Worm (Caenorhabditis elegans): ENCODE measurements around the gene D2045.9.

D2045.9 gene

DNA sequence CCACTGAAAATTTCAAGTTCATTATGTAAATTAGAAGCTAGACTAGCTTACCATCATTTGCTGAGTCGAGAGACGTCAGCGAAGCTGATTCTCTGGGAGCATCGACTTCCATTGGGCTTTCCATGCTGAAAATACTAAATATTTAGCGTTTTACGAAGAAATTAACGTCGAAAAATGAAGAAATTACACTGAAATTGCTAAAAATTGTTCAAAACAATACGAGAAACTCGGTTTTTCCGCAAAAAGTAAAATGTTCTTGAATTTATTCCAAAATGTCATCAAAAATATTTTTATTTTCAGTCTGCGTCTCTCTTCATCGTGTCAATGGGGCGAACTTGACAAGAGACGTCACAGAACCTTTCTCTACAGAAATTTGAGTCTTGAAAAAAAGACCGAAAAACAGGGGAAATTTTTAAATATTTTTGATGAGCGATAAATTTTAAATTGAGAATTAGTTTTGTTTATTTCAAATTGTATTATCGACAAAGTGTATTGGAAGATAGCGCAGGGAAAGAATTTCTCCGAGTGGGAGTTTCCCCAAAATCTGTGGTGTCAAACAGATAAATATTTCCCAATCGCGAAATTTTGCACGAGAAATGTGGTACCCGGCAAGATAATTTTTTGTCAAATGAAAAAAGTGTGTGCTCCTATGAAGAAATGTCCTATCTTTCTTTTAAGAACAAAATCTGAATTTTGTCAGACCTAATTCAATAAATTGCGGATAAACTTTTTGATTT is 14.4 kb upstream of the D2045.9 start, which contains the start of gene ecps-1 (continued):
- no peak for TF ChIP-seq snpc-4 (tag; optimal IDR thresholded peaks at IDR 0.05)
- no peak for TF ChIP-seq F10B5.3 (tag; optimal IDR thresholded peaks at IDR 0.05)
- TF ChIP-seq hmg-1.1 (GFP tag; IDR thresholded peaks at IDR 0.05): peak; percentile 75
- TF ChIP-seq spr-3 (GFP tag; optimal IDR thresholded peaks at IDR 0.05): no peak
- TF ChIP-seq mdl-1 (tag; optimal IDR thresholded peaks at IDR 0.05): peak; percentile 61 to 75
- TF ChIP-seq lim-7 (GFP tag; IDR thresholded peaks at IDR 0.05): no peak
- peak; percentile 79 for TF ChIP-seq dmd-6 (GFP tag; IDR thresholded peaks at IDR 0.05)
- no peak for TF ChIP-seq F26F4.8 (GFP tag; conservative IDR thresholded peaks at IDR 0.05)
- peak; percentile 64 for TF ChIP-seq mdt-29 (GFP tag; IDR thresholded peaks at IDR 0.05)
- no peak for TF ChIP-seq zag-1 (tag; optimal IDR thresholded peaks at IDR 0.05)
- TF ChIP-seq daf-19 (GFP tag; conservative IDR thresholded peaks at IDR 0.05): no peak
- peak; percentile 74 for TF ChIP-seq mxl-3 (GFP tag; optimal IDR thresholded peaks at IDR 0.05)
- TF ChIP-seq aha-1 (tag): peak; percentile 94
- TF ChIP-seq lsy-2 (tag; optimal IDR thresholded peaks at IDR 0.05): peak; percentile 55 to 94

DNA sequence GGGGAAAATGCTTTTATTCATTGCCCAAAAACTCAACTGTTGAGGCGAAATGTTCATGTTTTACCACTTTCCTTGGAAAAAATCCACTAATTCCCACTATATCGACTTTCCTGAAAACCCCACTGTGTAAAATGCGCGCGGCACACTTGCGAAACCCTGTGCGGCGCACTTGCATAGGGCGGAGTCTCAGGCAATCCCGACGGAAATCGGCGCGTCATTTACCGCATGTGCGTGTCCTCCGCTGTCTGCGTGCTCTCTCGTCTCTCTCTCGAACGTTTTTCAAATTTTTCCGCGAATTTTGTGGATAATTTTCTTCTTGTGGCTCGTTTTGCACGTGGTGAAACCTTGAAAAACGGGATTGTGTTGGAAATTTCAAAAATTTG is 13.9 kb upstream of the D2045.9 start, which contains the start of gene atx-2:
Gene atx-2 (plus strand): TSS at position 226 of the 383 bp plus-strand sequence.
- TF ChIP-seq unc-130 (GFP tag; optimal IDR thresholded peaks at IDR 0.05): peak; percentile 92
- TF ChIP-seq lin-29 (GFP tag; IDR thresholded peaks at IDR 0.05): peak; percentile 84
- TF ChIP-seq jun-1 (tag; optimal IDR thresholded peaks at IDR 0.05): peak; percentile 9
- TF ChIP-seq set-16 (GFP tag; IDR thresholded peaks at IDR 0.05): peak; percentile 84
- TF ChIP-seq nhr-77 (tag; optimal IDR thresholded peaks at IDR 0.05): no peak
- no peak for TF ChIP-seq nhr-237 (tag; optimal IDR thresholded peaks at IDR 0.05)
- peak; percentile 91 for TF ChIP-seq php-3 (GFP tag; IDR thresholded peaks at IDR 0.05)
- no peak for TF ChIP-seq daf-8 (GFP tag; IDR thresholded peaks at IDR 0.05)
- peak; percentile 54 for TF ChIP-seq gei-8 (GFP tag; optimal IDR thresholded peaks at IDR 0.05)
- TF ChIP-seq dmd-9 (GFP tag; IDR thresholded peaks at IDR 0.05): peak; percentile 90
- no peak for TF ChIP-seq lin-39 (tag; optimal IDR thresholded peaks at IDR 0.05)
- peak; percentile 31 for TF ChIP-seq fkh-10 (GFP tag; optimal IDR thresholded peaks at IDR 0.05)
- peak; percentile 88 for TF ChIP-seq nhr-42 (GFP tag; IDR thresholded peaks at IDR 0.05)
- TF ChIP-seq lim-7 (GFP tag; IDR thresholded peaks at IDR 0.05): peak; percentile 78
- TF ChIP-seq nhr-28 (tag; optimal IDR thresholded peaks at IDR 0.05): peak; percentile 23
- TF ChIP-seq nhr-11 (tag; optimal IDR thresholded peaks at IDR 0.05): peak; percentile 56
- peak; percentile 86 for TF ChIP-seq mdt-29 (GFP tag; IDR thresholded peaks at IDR 0.05)
- TF ChIP-seq nhr-41 (GFP tag; IDR thresholded peaks at IDR 0.05): peak; percentile 92
- peak; percentile 13 to 78 for TF ChIP-seq daf-16 (GFP tag; optimal IDR thresholded peaks at IDR 0.05)
- peak; percentile 35 for TF ChIP-seq daf-16 (tag; optimal IDR thresholded peaks at IDR 0.05)
- peak; percentile 40 for TF ChIP-seq skn-1 (tag; optimal IDR thresholded peaks at IDR 0.05)
- TF ChIP-seq nhr-25 (tag; optimal IDR thresholded peaks at IDR 0.05; ENCODE audit: borderline replicate concordance, insufficient read depth): no peak
- peak; percentile 99 for TF ChIP-seq madf-9 (GFP tag; conservative IDR thresholded peaks at IDR 0.05)
- TF ChIP-seq hmg-1.1 (GFP tag; IDR thresholded peaks at IDR 0.05): peak; percentile 93
- peak; percentile 71 for TF ChIP-seq nhr-48 (tag; optimal IDR thresholded peaks at IDR 0.05)
- TF ChIP-seq nhr-6 (tag; optimal IDR thresholded peaks at IDR 0.05): no peak
- TF ChIP-seq Y48G9A.11 (GFP tag; IDR thresholded peaks at IDR 0.05): peak; percentile 85; the same call in 1 of the 2 replicates
- peak in 1 of 2 experiments; percentile 30 for TF ChIP-seq ZK546.5 (tag; optimal IDR thresholded peaks at IDR 0.05)
- TF ChIP-seq mep-1 (tag; optimal IDR thresholded peaks at IDR 0.05): peak; percentile 89
- TF ChIP-seq aly-2 (tag; optimal IDR thresholded peaks at IDR 0.05): no peak
- TF ChIP-seq F26F4.8 (GFP tag; conservative IDR thresholded peaks at IDR 0.05): no peak
- TF ChIP-seq fos-1 (tag; optimal IDR thresholded peaks at IDR 0.05): no peak
- TF ChIP-seq mxl-3 (GFP tag; optimal IDR thresholded peaks at IDR 0.05): peak; percentile 97
- TF ChIP-seq mes-2 (tag; optimal IDR thresholded peaks at IDR 0.05; ENCODE audit: poor library complexity, severe bottlenecking): peak; percentile 97
- 0 out of 2 replicates have a peak, but pooled peaks have one; percentile 63 for TF ChIP-seq tag-97 (GFP tag; IDR thresholded peaks at IDR 0.05)
- peak in 1 of 2 experiments; percentile 79 for TF ChIP-seq hif-1 (tag; optimal IDR thresholded peaks at IDR 0.05)
- TF ChIP-seq lin-38 (GFP tag; IDR thresholded peaks at IDR 0.05): peak; percentile 98
- no peak for TF ChIP-seq nhr-76 (tag; optimal IDR thresholded peaks at IDR 0.05)
- TF ChIP-seq nhr-111 (GFP tag; optimal IDR thresholded peaks at IDR 0.05): peak; percentile 62
- peak; percentile 87 for TF ChIP-seq hlh-30 (tag; optimal IDR thresholded peaks at IDR 0.05; ENCODE audit: insufficient read depth)

All from whole organism, L4 larva.